Worm (Caenorhabditis elegans): ENCODE data around the gene glb-24.

ce11 chrV:12928929-12929532, 43.3 kb upstream of the glb-24 start, which contains the start of gene T16G1.2:
- TF ChIP-seq him-1 (tag; optimal IDR thresholded peaks at IDR 0.05) (no peak), W03F9.2 (tag; optimal IDR thresholded peaks at IDR 0.05) (no peak), dao-5 (tag; optimal IDR thresholded peaks at IDR 0.05) (no peak)
